Worm (Caenorhabditis elegans) whole organism, L1 larva: ENCODE results near the gene F21C10.11.

Experiments
- C04F5.9 ChIP-seq: sonication (generic microtip); optimal IDR thresholded peaks from 2 replicates; lab custom pipeline; 2016; ENCODE audit warnings: missing genetic modification characterization, missing compliant biosample characterization
- C16A3.4 ChIP-seq: fragments of 150-350 bp; optimal IDR thresholded peaks from 2 replicates; lab custom pipeline; 2014; ENCODE audit warnings: missing biosample characterization, missing genetic modification characterization
- C34B4.2 ChIP-seq: sonication (generic microtip); optimal IDR thresholded peaks from 2 replicates; lab custom pipeline; 2017; ENCODE audit warnings: mild to moderate bottlenecking, missing genetic modification characterization, missing compliant biosample characterization
- Y116A8C.19 ChIP-seq: sonication (generic microtip); optimal IDR thresholded peaks from 2 replicates; lab custom pipeline; 2016; ENCODE audit warnings: missing compliant biosample characterization, missing genetic modification characterization, borderline replicate concordance
- aha-1 ChIP-seq: fragments of 150-350 bp; optimal IDR thresholded peaks from 2 replicates; lab custom pipeline; 2014; ENCODE audit warnings: missing biosample characterization, missing genetic modification characterization
- alr-1 ChIP-seq: fragments of 200-800 bp; sonication (Bioruptor generic); optimal IDR thresholded peaks from 2 replicates; lab custom pipeline; 2018; ENCODE audit warnings: borderline replicate concordance, mild to moderate bottlenecking, missing genetic modification characterization, missing compliant biosample characterization
- aly-2 ChIP-seq: fragments of 150-350 bp; optimal IDR thresholded peaks from 2 replicates; lab custom pipeline; 2014; ENCODE audit warnings: missing biosample characterization, missing genetic modification characterization
- ama-1 ChIP-seq: fragments of 150-350 bp; optimal IDR thresholded peaks from 2 replicates; lab custom pipeline; 2014
- blmp-1 ChIP-seq: fragments of 150-350 bp; optimal IDR thresholded peaks from 2 replicates; lab custom pipeline; 2014; ENCODE audit warnings: missing biosample characterization, missing genetic modification characterization
- ceh-82 ChIP-seq, 3 experiments: fragments of 150-350 bp in 1 of 3; sonication (generic microtip) in 2 of 3; optimal IDR thresholded peaks; 2 replicates each; lab custom pipeline; 2014 to 2017; ENCODE audit warnings: missing biosample characterization in 3 of 3, missing genetic modification characterization in 3 of 3
- dsc-1 ChIP-seq: sonication (generic microtip); optimal IDR thresholded peaks from 2 replicates; lab custom pipeline; 2016; ENCODE audit warnings: mild to moderate bottlenecking, missing genetic modification characterization, missing compliant biosample characterization
- efl-1 ChIP-seq, 4 experiments: fragments of 150-350 bp; optimal IDR thresholded peaks in 3 of 4; peaks in 1 of 4; 1 replicate in 1 of 4; 2 replicates in 3 of 4; lab custom pipeline; 2014; ENCODE audit warnings: missing biosample characterization in 2 of 4, missing genetic modification characterization in 2 of 4, missing genetic modification reagents in 2 of 4
- efl-3 ChIP-seq: fragments of 200-800 bp; sonication (Bioruptor generic); optimal IDR thresholded peaks from 2 replicates; lab custom pipeline; 2018; ENCODE audit warnings: mild to moderate bottlenecking, missing genetic modification characterization, missing compliant biosample characterization
- egl-13 ChIP-seq: sonication (generic microtip); optimal IDR thresholded peaks from 2 replicates; lab custom pipeline; 2016; ENCODE audit warnings: missing genotype, missing genetic modification reagents, missing genetic modification characterization, missing compliant biosample characterization
- fkh-4 ChIP-seq: sonication (generic microtip); optimal IDR thresholded peaks from 2 replicates; lab custom pipeline; 2016; ENCODE audit warnings: missing compliant biosample characterization, missing genetic modification characterization, borderline replicate concordance
- hlh-4 ChIP-seq: sonication (generic microtip); optimal IDR thresholded peaks from 2 replicates; lab custom pipeline; 2016; ENCODE audit warnings: mild to moderate bottlenecking, missing genetic modification characterization, missing compliant biosample characterization
- jun-1 ChIP-seq: fragments of 150-350 bp; optimal IDR thresholded peaks from 2 replicates; lab custom pipeline; 2014; ENCODE audit warnings: missing biosample characterization, missing genetic modification reagents, missing genetic modification characterization
- lin-13 ChIP-seq: fragments of 150-350 bp; optimal IDR thresholded peaks from 2 replicates; lab custom pipeline; 2014; ENCODE audit warnings: missing biosample characterization, missing genetic modification reagents, missing genetic modification characterization
- lin-14 ChIP-seq: fragments of 200-800 bp; sonication (Bioruptor generic); optimal IDR thresholded peaks from 2 replicates; lab custom pipeline; 2018; ENCODE audit warnings: mild to moderate bottlenecking, missing genetic modification characterization, moderate library complexity, missing compliant biosample characterization
- lin-35 ChIP-seq, 2 experiments: fragments of 150-350 bp; optimal IDR thresholded peaks; 2 replicates each; lab custom pipeline; 2014; ENCODE audit warnings: missing biosample characterization in 2 of 2, missing genetic modification characterization in 2 of 2, missing genetic modification reagents in 2 of 2
- lir-3 ChIP-seq: sonication (generic microtip); optimal IDR thresholded peaks from 2 replicates; lab custom pipeline; 2016; ENCODE audit warnings: mild to moderate bottlenecking, missing genetic modification characterization, moderate library complexity, missing compliant biosample characterization; ENCODE audit not compliant: poor library complexity
- mdl-1 ChIP-seq, 2 experiments: fragments of 150-350 bp; optimal IDR thresholded peaks; 2 replicates each; lab custom pipeline; 2014 to 2017; ENCODE audit warnings: missing biosample characterization in 2 of 2, missing genetic modification characterization in 2 of 2, inconsistent platforms in 1 of 2
- nhr-11 ChIP-seq: fragments of 150-350 bp; optimal IDR thresholded peaks from 2 replicates; lab custom pipeline; 2014; ENCODE audit warnings: missing biosample characterization, missing genetic modification characterization
- nhr-12 ChIP-seq: sonication (generic microtip); optimal IDR thresholded peaks from 2 replicates; lab custom pipeline; 2017; ENCODE audit warnings: missing biosample characterization, missing genetic modification characterization
- nhr-19 ChIP-seq: fragments of 200-800 bp; sonication (Bioruptor generic); conservative IDR thresholded peaks from 2 replicates; pipeline ENCODE4 v1.3.6; 2022; ENCODE audit warnings: missing genetic modification characterization, missing compliant biosample characterization
- nhr-20 ChIP-seq: sonication (generic microtip); optimal IDR thresholded peaks from 2 replicates; lab custom pipeline; 2016; ENCODE audit warnings: mild to moderate bottlenecking, missing genetic modification characterization, missing compliant biosample characterization
- nhr-47 ChIP-seq: sonication (generic microtip); optimal IDR thresholded peaks from 2 replicates; lab custom pipeline; 2016; ENCODE audit warnings: mild to moderate bottlenecking, missing genetic modification characterization, moderate library complexity, missing compliant biosample characterization
- nhr-76 ChIP-seq: sonication (generic microtip); optimal IDR thresholded peaks from 2 replicates; lab custom pipeline; 2017; ENCODE audit warnings: missing biosample characterization, missing genetic modification characterization
- nhr-84 ChIP-seq: sonication (generic microtip); optimal IDR thresholded peaks from 2 replicates; lab custom pipeline; 2017; ENCODE audit warnings: missing biosample characterization, missing genetic modification characterization
- nhr-85 ChIP-seq: sonication (generic microtip); peaks from one replicate; lab custom pipeline; 2016; ENCODE audit warnings: missing genetic modification characterization, inconsistent platforms, missing compliant biosample characterization
- nhr-90 ChIP-seq: sonication (generic microtip); optimal IDR thresholded peaks from 2 replicates; lab custom pipeline; 2016; ENCODE audit warnings: mild to moderate bottlenecking, missing genetic modification characterization, missing compliant biosample characterization; ENCODE audit not compliant: poor library complexity
- pax-3 ChIP-seq: fragments of 200-800 bp; sonication (Bioruptor generic); optimal IDR thresholded peaks from 2 replicates; lab custom pipeline; 2018; ENCODE audit warnings: mild to moderate bottlenecking, missing genetic modification characterization, moderate library complexity, missing compliant biosample characterization
- pqm-1 ChIP-seq: sonication (generic microtip); optimal IDR thresholded peaks from 3 replicates; lab custom pipeline; 2017; ENCODE audit warnings: missing biosample characterization, missing genetic modification characterization
- snu-23 ChIP-seq: sonication (generic microtip); optimal IDR thresholded peaks from 2 replicates; lab custom pipeline; 2016; ENCODE audit warnings: missing genetic modification characterization, missing compliant biosample characterization
- sup-37 ChIP-seq: fragments of 200-800 bp; sonication (Bioruptor generic); optimal IDR thresholded peaks from 2 replicates; lab custom pipeline; 2018; ENCODE audit warnings: mild to moderate bottlenecking, missing genetic modification characterization, missing compliant biosample characterization
- swsn-7 ChIP-seq: sonication (generic microtip); optimal IDR thresholded peaks from 2 replicates; lab custom pipeline; 2016; ENCODE audit warnings: missing genetic modification characterization, missing compliant biosample characterization
- tbx-2 ChIP-seq: sonication (generic microtip); optimal IDR thresholded peaks from 2 replicates; lab custom pipeline; 2016; ENCODE audit warnings: missing genetic modification characterization, missing compliant biosample characterization
- unc-130 ChIP-seq: fragments of 150-350 bp; optimal IDR thresholded peaks from 2 replicates; lab custom pipeline; 2017; ENCODE audit warnings: missing biosample characterization, missing genetic modification characterization, inconsistent platforms
- unc-30 ChIP-seq: sonication (generic microtip); optimal IDR thresholded peaks from 2 replicates; lab custom pipeline; 2017; ENCODE audit warnings: missing biosample characterization, missing genetic modification characterization
- unc-62 ChIP-seq: fragments of 150-350 bp; optimal IDR thresholded peaks from 2 replicates; lab custom pipeline; 2014; ENCODE audit warnings: missing biosample characterization, missing genetic modification reagents, missing genetic modification characterization
- xbp-1 ChIP-seq: sonication (generic microtip); optimal IDR thresholded peaks from 2 replicates; lab custom pipeline; 2016; ENCODE audit warnings: missing genetic modification characterization, missing compliant biosample characterization
- zag-1 ChIP-seq: fragments of 150-350 bp; optimal IDR thresholded peaks from 2 replicates; lab custom pipeline; 2014; ENCODE audit warnings: missing biosample characterization, missing genetic modification characterization
- zip-4 ChIP-seq: fragments of 200-800 bp; sonication (Bioruptor generic); optimal IDR thresholded peaks from 2 replicates; lab custom pipeline; 2018; ENCODE audit warnings: mild to moderate bottlenecking, missing genetic modification characterization, moderate library complexity, missing compliant biosample characterization
- ztf-11 ChIP-seq, 2 experiments: sonication (generic microtip); optimal IDR thresholded peaks; 2 replicates each; lab custom pipeline; 2016 to 2017; ENCODE audit warnings: missing genetic modification characterization in 2 of 2, missing biosample characterization in 1 of 2, missing compliant biosample characterization in 1 of 2

Gene F21C10.11

DNA sequence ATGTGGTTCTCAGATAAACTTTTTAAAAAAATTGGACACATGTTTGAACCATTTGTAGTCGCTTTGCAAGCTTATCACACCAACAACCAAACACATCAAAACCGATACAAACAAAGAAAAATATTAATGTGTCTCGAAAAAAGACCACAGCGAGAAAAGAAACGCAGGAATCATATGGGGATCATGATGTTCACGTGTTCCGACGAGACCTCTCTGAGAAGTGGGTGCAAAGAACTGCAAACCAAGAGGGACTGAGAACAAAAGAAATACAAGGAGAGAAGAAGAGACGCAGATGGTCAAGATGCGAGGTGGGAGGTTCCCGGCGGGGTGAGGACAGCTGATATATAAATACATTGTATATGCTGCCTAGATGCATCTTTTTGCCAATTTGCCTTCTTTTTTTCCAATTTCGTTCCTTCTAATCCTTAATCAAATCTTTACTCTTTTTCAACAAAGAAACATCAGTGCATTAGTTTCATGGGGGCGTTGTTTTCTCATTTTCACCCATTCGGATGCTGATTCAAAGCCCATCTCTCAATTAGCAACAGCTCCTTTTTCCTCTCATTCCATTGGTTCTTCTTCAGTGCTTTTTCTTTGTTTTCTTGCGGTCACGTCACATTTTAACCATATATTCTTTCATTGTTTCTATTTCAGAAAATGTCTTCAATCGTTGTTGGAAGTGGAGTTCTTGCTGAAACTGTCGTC lies 27.5 kb upstream of the F21C10.11 start, which contains the start of gene F21C10.10 (continued):
- TF ChIP-seq nhr-12 (tag; lab: Kevin White, UChicago) = no peak
- peak; percentile 9 for TF ChIP-seq unc-130 (tag; lab: Kevin White, UChicago)
- TF ChIP-seq aly-2 = no peak
- TF ChIP-seq dsc-1 = peak; percentile 21
- TF ChIP-seq sup-37 (GFP tag; lab: Kevin White, UChicago) = peak; percentile 8
- no peak for TF ChIP-seq pqm-1
- TF ChIP-seq jun-1 (tag; lab: Kevin White, UChicago) = peak; percentile 41
- TF ChIP-seq lin-13 = peak; percentile 59
- no peak for TF ChIP-seq unc-62 (GFP tag; lab: Kevin White, UChicago)
- peak in 1 of 2 experiments; percentile 98 for TF ChIP-seq mdl-1 (tag; optimal IDR thresholded peaks at IDR 0.05; lab: Kevin White, UChicago)
- peak; percentile 86 for TF ChIP-seq tbx-2 (tag; lab: Kevin White, UChicago)
- no peak for TF ChIP-seq nhr-84 (tag; lab: Kevin White, UChicago)
- no peak for TF ChIP-seq C34B4.2 (tag; lab: Kevin White, UChicago)
- no peak for TF ChIP-seq lir-3 (tag; lab: Kevin White, UChicago)
- TF ChIP-seq nhr-47 (tag; lab: Kevin White, UChicago) = peak; percentile 70
- TF ChIP-seq blmp-1 (tag; lab: Kevin White, UChicago) = peak; percentile 83
- peak; percentile 90 for TF ChIP-seq snu-23 (GFP tag; lab: Kevin White, UChicago)
- peak in 2 of 3 experiments; percentile 9 to 31 for TF ChIP-seq ceh-82 (tag; optimal IDR thresholded peaks at IDR 0.05; lab: Kevin White, UChicago)
- TF ChIP-seq pax-3 (tag; lab: Kevin White, UChicago) = peak; percentile 16
- peak; percentile 97 for TF ChIP-seq nhr-20
- peak; percentile 46 to 51 for TF ChIP-seq efl-1 (optimal IDR thresholded peaks at IDR 0.05; lab: Kevin White, UChicago)
- TF ChIP-seq efl-1 (GFP tag; optimal IDR thresholded peaks at IDR 0.05 in 1 of 2; lab: Kevin White, UChicago) = peak; percentile 28 to 95
- TF ChIP-seq nhr-90 (tag; lab: Kevin White, UChicago) = peak; percentile 84
- no peak for TF ChIP-seq nhr-76 (tag; lab: Kevin White, UChicago)
- TF ChIP-seq Y116A8C.19 (tag; lab: Kevin White, UChicago) = no peak
- TF ChIP-seq C04F5.9 (tag; lab: Kevin White, UChicago) = peak; percentile 14
- no peak for TF ChIP-seq ztf-11 (tag; optimal IDR thresholded peaks at IDR 0.05; lab: Kevin White, UChicago)
- TF ChIP-seq efl-3 (GFP tag; lab: Kevin White, UChicago) = no peak
- peak; percentile 96 for TF ChIP-seq nhr-19
- no peak for TF ChIP-seq zag-1
- TF ChIP-seq hlh-4 (tag; lab: Kevin White, UChicago) = no peak
- TF ChIP-seq unc-30 (tag; lab: Kevin White, UChicago) = no peak
- TF ChIP-seq fkh-4 = no peak
- TF ChIP-seq zip-4 (GFP tag; lab: Kevin White, UChicago) = no peak
- no peak for TF ChIP-seq ama-1 (lab: Kevin White, UChicago)
- TF ChIP-seq egl-13 = no peak
- TF ChIP-seq swsn-7 (tag; lab: Kevin White, UChicago) = peak; percentile 62

DNA sequence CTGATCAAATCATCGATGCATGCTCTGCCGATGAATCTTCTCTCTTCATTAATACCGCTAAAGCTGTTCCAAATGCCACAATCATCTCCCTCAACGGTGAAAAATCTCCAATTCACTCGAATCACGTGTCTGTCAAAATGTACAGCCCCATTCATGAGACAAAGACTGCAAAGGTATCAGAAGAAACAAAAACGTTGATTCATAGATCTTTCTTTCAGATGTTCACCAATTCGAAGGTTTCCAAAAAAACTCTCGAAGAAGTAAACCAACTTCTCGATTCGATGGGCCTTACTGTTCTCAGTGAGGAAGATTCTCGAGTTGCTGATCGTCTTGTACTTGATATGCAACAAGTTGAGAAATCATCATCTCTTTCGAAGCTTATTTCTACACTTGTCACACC lies 26.6 kb upstream of the F21C10.11 start:
- peak in 1 of 2 experiments; percentile 2 for TF ChIP-seq lin-35 (GFP tag; optimal IDR thresholded peaks at IDR 0.05; lab: Kevin White, UChicago)
- peak; percentile 14 for TF ChIP-seq lin-14 (GFP tag; lab: Kevin White, UChicago)
- TF ChIP-seq aha-1 = no peak
- TF ChIP-seq nhr-19 = no peak
- no peak for TF ChIP-seq C04F5.9 (tag; lab: Kevin White, UChicago)
- TF ChIP-seq lin-13 = no peak
- no peak for TF ChIP-seq alr-1
- no peak for TF ChIP-seq dsc-1
- TF ChIP-seq Y116A8C.19 (tag; lab: Kevin White, UChicago) = no peak
- TF ChIP-seq C16A3.4 (tag; lab: Kevin White, UChicago) = peak; percentile 1
- peak; percentile 59 for TF ChIP-seq nhr-85
- TF ChIP-seq nhr-20 = peak; percentile 15
- no peak for TF ChIP-seq efl-1 (optimal IDR thresholded peaks at IDR 0.05; lab: Kevin White, UChicago)
- peak in 1 of 2 experiments; percentile 72 for TF ChIP-seq efl-1 (GFP tag; optimal IDR thresholded peaks at IDR 0.05 in 1 of 2; lab: Kevin White, UChicago)
- no peak for TF ChIP-seq nhr-11 (tag; lab: Kevin White, UChicago)
- TF ChIP-seq xbp-1 (tag; lab: Kevin White, UChicago) = no peak
- peak; percentile 18 for TF ChIP-seq ama-1 (lab: Kevin White, UChicago)
